Worm (Caenorhabditis elegans): ENCODE data around the gene F58E2.3.
A peak's percentile ranks its signal among the peaks of the same experiment; 100 is the strongest.

The F58E2.3 gene

ce11 chrIV:3481760-3482159 is 14.5 kb downstream of the F58E2.3 start, which contains the start of gene srz-37:
TSS of gene srz-37 (minus strand) at chrIV:3481860.
- TF ChIP-seq ref-1 (GFP tag; conservative IDR thresholded peaks at IDR 0.05): no peak
- no peak for TF ChIP-seq ztf-23 (GFP tag; IDR thresholded peaks at IDR 0.05)
- no peak for TF ChIP-seq klf-2 (GFP tag; conservative IDR thresholded peaks at IDR 0.05)
- no peak for TF ChIP-seq med-1 (GFP tag; optimal IDR thresholded peaks at IDR 0.05; ENCODE audit: insufficient read depth)
- TF ChIP-seq tab-1 (GFP tag; IDR thresholded peaks at IDR 0.05): no peak
- no peak for TF ChIP-seq cog-1 (tag; optimal IDR thresholded peaks at IDR 0.05)
- TF ChIP-seq flt-1 (GFP tag; IDR thresholded peaks at IDR 0.05): no peak

- TF ChIP-seq flt-1 (GFP tag; IDR thresholded peaks at IDR 0.05): no peak
- 0 out of 2 replicates have a peak, but pooled peaks have one; percentile 24 for TF ChIP-seq ztf-23 (GFP tag; IDR thresholded peaks at IDR 0.05)
- no peak for TF ChIP-seq med-1 (GFP tag; optimal IDR thresholded peaks at IDR 0.05; ENCODE audit: insufficient read depth)
- no peak for TF ChIP-seq cog-1 (tag; optimal IDR thresholded peaks at IDR 0.05)
- TF ChIP-seq tab-1 (GFP tag; IDR thresholded peaks at IDR 0.05): no peak
Observed at ce11 chrIV:3482195-3482959, 15.1 kb downstream of the F58E2.3 start, which contains the start of gene srz-82. TSS of gene srz-82 (plus strand) at chrIV:3482895.

ce11 chrIV:3491477-3491876 is 24.2 kb downstream of the F58E2.3 start, which contains the start of gene srz-78:
TSS of gene srz-78 (plus strand) at chrIV:3491777.
- TF ChIP-seq T22C8.4 (GFP tag; IDR thresholded peaks at IDR 0.05) (no peak), flt-1 (GFP tag; IDR thresholded peaks at IDR 0.05) (no peak), klf-2 (GFP tag; conservative IDR thresholded peaks at IDR 0.05) (no peak), ztf-23 (GFP tag; IDR thresholded peaks at IDR 0.05) (no peak)

- TF ChIP-seq med-1 (GFP tag; optimal IDR thresholded peaks at IDR 0.05; ENCODE audit: insufficient read depth) (no peak), ztf-29 (GFP tag; IDR thresholded peaks at IDR 0.05) (no peak), flt-1 (GFP tag; IDR thresholded peaks at IDR 0.05) (no peak), tab-1 (GFP tag; IDR thresholded peaks at IDR 0.05) (no peak), T22C8.4 (GFP tag; IDR thresholded peaks at IDR 0.05) (no peak), ztf-23 (GFP tag; IDR thresholded peaks at IDR 0.05) (no peak), ref-1 (GFP tag; conservative IDR thresholded peaks at IDR 0.05) (no peak), cog-1 (tag; optimal IDR thresholded peaks at IDR 0.05) (no peak)
Observed at ce11 chrIV:3493310-3493709, 26.1 kb downstream of the F58E2.3 start, which contains the start of gene srz-79. TSS of gene srz-79 (plus strand) at chrIV:3493610.

ce11 chrIV:3496358-3496757 is 29.1 kb downstream of the F58E2.3 start, which contains the start of gene C09G12.17:
TSS of gene C09G12.17 (minus strand) at chrIV:3496458.
- TF ChIP-seq ref-1 (GFP tag; conservative IDR thresholded peaks at IDR 0.05): no peak
- TF ChIP-seq cog-1 (tag; optimal IDR thresholded peaks at IDR 0.05): no peak
- TF ChIP-seq ztf-23 (GFP tag; IDR thresholded peaks at IDR 0.05): no peak
- no peak for TF ChIP-seq ztf-29 (GFP tag; IDR thresholded peaks at IDR 0.05)
- TF ChIP-seq T22C8.4 (GFP tag; IDR thresholded peaks at IDR 0.05): no peak
- no peak for TF ChIP-seq klf-2 (GFP tag; conservative IDR thresholded peaks at IDR 0.05)
- TF ChIP-seq tab-1 (GFP tag; IDR thresholded peaks at IDR 0.05): no peak
- TF ChIP-seq flt-1 (GFP tag; IDR thresholded peaks at IDR 0.05): no peak
- TF ChIP-seq med-1 (GFP tag; optimal IDR thresholded peaks at IDR 0.05; ENCODE audit: insufficient read depth): no peak

ce11 chrIV:3497909-3498308 is 30.7 kb downstream of the F58E2.3 start, which contains the start of gene ceh-53:
TSS of gene ceh-53 (plus strand) at chrIV:3498209.
- no peak for TF ChIP-seq cog-1 (tag; optimal IDR thresholded peaks at IDR 0.05)
- no peak for TF ChIP-seq tab-1 (GFP tag; IDR thresholded peaks at IDR 0.05)
- TF ChIP-seq med-1 (GFP tag; optimal IDR thresholded peaks at IDR 0.05; ENCODE audit: insufficient read depth): no peak
- TF ChIP-seq flt-1 (GFP tag; IDR thresholded peaks at IDR 0.05): no peak
- no peak for TF ChIP-seq ref-1 (GFP tag; conservative IDR thresholded peaks at IDR 0.05)
- TF ChIP-seq ztf-23 (GFP tag; IDR thresholded peaks at IDR 0.05): no peak
- no peak for TF ChIP-seq klf-2 (GFP tag; conservative IDR thresholded peaks at IDR 0.05)
- TF ChIP-seq T22C8.4 (GFP tag; IDR thresholded peaks at IDR 0.05): no peak

ce11 chrIV:3501981-3502736 is 34.9 kb downstream of the F58E2.3 start:
- TF ChIP-seq ref-1 (GFP tag; conservative IDR thresholded peaks at IDR 0.05): no peak
- TF ChIP-seq med-1 (GFP tag; optimal IDR thresholded peaks at IDR 0.05; ENCODE audit: insufficient read depth): no peak
- TF ChIP-seq T22C8.4 (GFP tag; IDR thresholded peaks at IDR 0.05): no peak
- TF ChIP-seq ztf-23 (GFP tag; IDR thresholded peaks at IDR 0.05): no peak
- no peak for TF ChIP-seq tab-1 (GFP tag; IDR thresholded peaks at IDR 0.05)
- TF ChIP-seq klf-2 (GFP tag; conservative IDR thresholded peaks at IDR 0.05): no peak
- TF ChIP-seq ztf-29 (GFP tag; IDR thresholded peaks at IDR 0.05): no peak
- no peak for TF ChIP-seq cog-1 (tag; optimal IDR thresholded peaks at IDR 0.05)
- no peak for TF ChIP-seq flt-1 (GFP tag; IDR thresholded peaks at IDR 0.05)

- TF ChIP-seq tab-1 (GFP tag; IDR thresholded peaks at IDR 0.05) (no peak), klf-2 (GFP tag; conservative IDR thresholded peaks at IDR 0.05) (no peak), ref-1 (GFP tag; conservative IDR thresholded peaks at IDR 0.05) (no peak), cog-1 (tag; optimal IDR thresholded peaks at IDR 0.05) (no peak), ztf-23 (GFP tag; IDR thresholded peaks at IDR 0.05) (no peak), T22C8.4 (GFP tag; IDR thresholded peaks at IDR 0.05) (no peak), flt-1 (GFP tag; IDR thresholded peaks at IDR 0.05) (no peak), ztf-29 (GFP tag; IDR thresholded peaks at IDR 0.05) (no peak), med-1 (GFP tag; optimal IDR thresholded peaks at IDR 0.05; ENCODE audit: insufficient read depth) (no peak)
Observed at ce11 chrIV:3504144-3504543, 36.9 kb downstream of the F58E2.3 start, which contains the start of gene srz-83. TSS of gene srz-83 (plus strand) at chrIV:3504444.

ce11 chrIV:3505940-3506339 is 38.7 kb downstream of the F58E2.3 start:
- no peak for TF ChIP-seq cog-1 (tag; optimal IDR thresholded peaks at IDR 0.05)
- peak; percentile 28; the same call in 1 of the 2 replicates for TF ChIP-seq flt-1 (GFP tag; IDR thresholded peaks at IDR 0.05)
- 0 out of 2 replicates have a peak, but pooled peaks have one; percentile 19 for TF ChIP-seq ref-1 (GFP tag; conservative IDR thresholded peaks at IDR 0.05)
- TF ChIP-seq tab-1 (GFP tag; IDR thresholded peaks at IDR 0.05): no peak
